Worm (Caenorhabditis elegans) whole organism, L2 larva: ENCODE measurements around the gene C06E1.7.

ENCODE experiments used
- ZK546.5 ChIP-seq: sonication (generic microtip); optimal IDR thresholded peaks from 2 replicates; lab custom pipeline; 2017; ENCODE audit warnings: missing biosample characterization, missing genetic modification characterization
- aly-2 ChIP-seq: fragments of 150-350 bp; optimal IDR thresholded peaks from 2 replicates; lab custom pipeline; 2014; ENCODE audit warnings: missing biosample characterization, missing genetic modification characterization
- crh-2 ChIP-seq: sonication (generic microtip); optimal IDR thresholded peaks from 2 replicates; lab custom pipeline; 2017; ENCODE audit warnings: missing biosample characterization, missing genetic modification characterization
- dmd-4 ChIP-seq: sonication (generic microtip); optimal IDR thresholded peaks from 2 replicates; lab custom pipeline; 2017; ENCODE audit warnings: missing biosample characterization, missing genetic modification characterization
- fos-1 ChIP-seq: fragments of 150-350 bp; optimal IDR thresholded peaks from 2 replicates; lab custom pipeline; 2014; ENCODE audit warnings: missing biosample characterization, missing genetic modification characterization
- gmeb-1 ChIP-seq: fragments of 150-350 bp; optimal IDR thresholded peaks from 2 replicates; lab custom pipeline; 2014; ENCODE audit warnings: missing biosample characterization, missing genetic modification characterization
- lsy-2 ChIP-seq, 2 experiments: fragments of 150-350 bp in 1 of 2; sonication (generic microtip) in 1 of 2; optimal IDR thresholded peaks; 2 replicates each; lab custom pipeline; 2014 to 2017; ENCODE audit warnings: missing biosample characterization in 2 of 2, missing genetic modification characterization in 2 of 2
- nhr-10 ChIP-seq: sonication (generic microtip); optimal IDR thresholded peaks from 2 replicates; lab custom pipeline; 2017; ENCODE audit warnings: missing biosample characterization, missing genetic modification characterization
- nhr-23 ChIP-seq: fragments of 150-350 bp; optimal IDR thresholded peaks from 2 replicates; lab custom pipeline; 2014; ENCODE audit warnings: missing biosample characterization, missing genetic modification reagents, missing genetic modification characterization
- sem-4 ChIP-seq: fragments of 150-350 bp; optimal IDR thresholded peaks from 2 replicates; lab custom pipeline; 2014; ENCODE audit warnings: missing biosample characterization, missing genetic modification reagents, missing genetic modification characterization
- skn-1 ChIP-seq: sonication (generic microtip); optimal IDR thresholded peaks from 2 replicates; lab custom pipeline; 2017; ENCODE audit warnings: missing biosample characterization, missing genetic modification characterization
- unc-39 ChIP-seq: fragments of 150-350 bp; optimal IDR thresholded peaks from 2 replicates; lab custom pipeline; 2014; ENCODE audit warnings: missing biosample characterization, missing genetic modification characterization
- unc-62 ChIP-seq: fragments of 150-350 bp; optimal IDR thresholded peaks from 2 replicates; lab custom pipeline; 2014; ENCODE audit warnings: missing biosample characterization, missing genetic modification reagents, missing genetic modification characterization

The C06E1.7 gene

DNA sequence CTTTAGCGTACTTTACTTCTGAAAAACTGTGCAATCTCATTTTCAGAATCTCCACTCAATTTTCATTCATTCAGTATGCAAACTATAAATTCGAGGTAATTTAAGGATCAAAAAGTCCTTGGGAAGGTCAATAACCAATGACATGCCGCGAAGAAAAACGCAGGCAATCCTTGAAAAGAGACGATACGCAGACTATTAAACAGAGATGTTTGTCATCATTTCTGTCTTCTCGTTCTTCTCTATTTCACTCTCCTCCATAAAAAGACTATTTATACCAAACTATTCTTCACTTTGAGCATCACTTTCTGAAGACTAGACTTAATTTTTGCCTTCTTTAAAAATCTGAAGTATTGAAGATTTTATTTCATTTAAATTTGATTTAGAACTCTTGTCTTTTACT is 41.4 kb downstream of the C06E1.7 start, which contains the start of gene C02D5.4 (continued):
- TF ChIP-seq unc-62 (GFP tag; lab: Kevin White, UChicago): no peak
- no peak for TF ChIP-seq gmeb-1 (tag; lab: Kevin White, UChicago)

ce11 chrIII:8551705-8552104 is 41.8 kb downstream of the C06E1.7 start:
- no peak for TF ChIP-seq crh-2 (tag; lab: Kevin White, UChicago)
- TF ChIP-seq fos-1 (tag; lab: Kevin White, UChicago): no peak
- no peak for TF ChIP-seq nhr-23
- no peak for TF ChIP-seq skn-1 (tag; lab: Kevin White, UChicago)
- TF ChIP-seq ZK546.5: no peak
- TF ChIP-seq dmd-4: no peak

ce11 chrIII:8545515-8545914 is 48.0 kb downstream of the C06E1.7 start, which contains the start of gene ZC21.6:
ZC21.6 (minus strand) TSS chrIII:8545615.
- TF ChIP-seq unc-39 (tag; lab: Kevin White, UChicago) (no peak), sem-4 (tag; lab: Kevin White, UChicago) (no peak), aly-2 (tag; lab: Kevin White, UChicago) (no peak), ZK546.5 (no peak), nhr-10 (tag; lab: Kevin White, UChicago) (no peak), lsy-2 (tag; optimal IDR thresholded peaks at IDR 0.05; lab: Kevin White, UChicago) (no peak), dmd-4 (no peak)
